Worm (Caenorhabditis elegans): ENCODE data around the gene chil-4.

Gene chil-4

ce11 chrII:9834921-9835320, 20.6 kb downstream of the chil-4 start, which contains the start of gene arrd-5:
arrd-5 (plus strand) TSS chrII:9835221.
- no peak for TF ChIP-seq aly-1 (tag; optimal IDR thresholded peaks at IDR 0.05)
- TF ChIP-seq tbx-11 (GFP tag; IDR thresholded peaks at IDR 0.05) = no peak
- TF ChIP-seq ceh-13 (GFP tag; optimal IDR thresholded peaks at IDR 0.05) = no peak
- no peak for TF ChIP-seq ets-7 (tag; optimal IDR thresholded peaks at IDR 0.05)
- no peak for TF ChIP-seq tbx-37 (GFP tag; conservative IDR thresholded peaks at IDR 0.05)
- no peak for TF ChIP-seq hmg-4 (GFP tag; optimal IDR thresholded peaks at IDR 0.05)
- TF ChIP-seq tra-4 (tag; optimal IDR thresholded peaks at IDR 0.05) = no peak
- TF ChIP-seq B0310.2 (tag; optimal IDR thresholded peaks at IDR 0.05) = no peak
- TF ChIP-seq hnd-1 (tag; optimal IDR thresholded peaks at IDR 0.05) = no peak
- TF ChIP-seq scrt-1 (GFP tag; IDR thresholded peaks at IDR 0.05) = no peak

ce11 chrII:9833855-9834254, 21.7 kb downstream of the chil-4 start, which contains the start of gene ZK938.3:
ZK938.3 (minus strand) TSS chrII:9833955.
- TF ChIP-seq tbx-37 (GFP tag; conservative IDR thresholded peaks at IDR 0.05) (no peak), ceh-36 (tag; optimal IDR thresholded peaks at IDR 0.05) (no peak), tra-4 (tag; optimal IDR thresholded peaks at IDR 0.05) (no peak), flt-1 (GFP tag; IDR thresholded peaks at IDR 0.05) (no peak), hnd-1 (tag; optimal IDR thresholded peaks at IDR 0.05) (no peak)

- no peak for TF ChIP-seq aly-1 (tag; optimal IDR thresholded peaks at IDR 0.05)
- no peak for TF ChIP-seq ceh-36 (tag; optimal IDR thresholded peaks at IDR 0.05)
- no peak for TF ChIP-seq hnd-1 (tag; optimal IDR thresholded peaks at IDR 0.05)
- no peak for TF ChIP-seq hmg-4 (GFP tag; optimal IDR thresholded peaks at IDR 0.05)
- TF ChIP-seq sea-1 (GFP tag; conservative IDR thresholded peaks at IDR 0.05) = no peak
- TF ChIP-seq tbx-11 (GFP tag; IDR thresholded peaks at IDR 0.05) = no peak
- TF ChIP-seq tra-4 (tag; optimal IDR thresholded peaks at IDR 0.05) = no peak
- TF ChIP-seq flt-1 (GFP tag; IDR thresholded peaks at IDR 0.05) = no peak
- TF ChIP-seq ets-7 (tag; optimal IDR thresholded peaks at IDR 0.05) = no peak
- TF ChIP-seq B0310.2 (tag; optimal IDR thresholded peaks at IDR 0.05) = no peak
- TF ChIP-seq F13C5.2 (tag; optimal IDR thresholded peaks at IDR 0.05) = no peak
- TF ChIP-seq tbx-37 (GFP tag; conservative IDR thresholded peaks at IDR 0.05) = no peak
- TF ChIP-seq pes-1 (GFP tag; IDR thresholded peaks at IDR 0.05) = no peak
- TF ChIP-seq scrt-1 (GFP tag; IDR thresholded peaks at IDR 0.05) = no peak
- no peak for TF ChIP-seq ceh-13 (GFP tag; optimal IDR thresholded peaks at IDR 0.05)
- no peak for TF ChIP-seq ama-1 (optimal IDR thresholded peaks at IDR 0.05)
- TF ChIP-seq hmbx-1 (tag; optimal IDR thresholded peaks at IDR 0.05) = no peak
Measured at ce11 chrII:9831033-9831432, 24.5 kb downstream of the chil-4 start, which contains the start of gene ZK938.12. ZK938.12 (plus strand) TSS chrII:9831333.

ce11 chrII:9829108-9829507, 26.4 kb downstream of the chil-4 start, which contains the start of gene ZK938.1:
ZK938.1 (plus strand) TSS chrII:9829408.
- TF ChIP-seq B0310.2 (tag; optimal IDR thresholded peaks at IDR 0.05) (no peak), flt-1 (GFP tag; IDR thresholded peaks at IDR 0.05) (no peak), ama-1 (optimal IDR thresholded peaks at IDR 0.05) (no peak), hmg-4 (GFP tag; optimal IDR thresholded peaks at IDR 0.05) (no peak), hnd-1 (tag; optimal IDR thresholded peaks at IDR 0.05) (no peak), aly-1 (tag; optimal IDR thresholded peaks at IDR 0.05) (no peak), F13C5.2 (tag; optimal IDR thresholded peaks at IDR 0.05) (no peak), ceh-36 (tag; optimal IDR thresholded peaks at IDR 0.05) (no peak), hmbx-1 (tag; optimal IDR thresholded peaks at IDR 0.05) (no peak), ceh-13 (GFP tag; optimal IDR thresholded peaks at IDR 0.05) (no peak), tbx-37 (GFP tag; conservative IDR thresholded peaks at IDR 0.05) (no peak), scrt-1 (GFP tag; IDR thresholded peaks at IDR 0.05) (no peak), tbx-11 (GFP tag; IDR thresholded peaks at IDR 0.05) (no peak), tra-4 (tag; optimal IDR thresholded peaks at IDR 0.05) (no peak), pes-1 (GFP tag; IDR thresholded peaks at IDR 0.05) (no peak), sea-1 (GFP tag; conservative IDR thresholded peaks at IDR 0.05) (no peak)

- TF ChIP-seq hnd-1 (tag; optimal IDR thresholded peaks at IDR 0.05) (no peak), scrt-1 (GFP tag; IDR thresholded peaks at IDR 0.05) (no peak), hmbx-1 (tag; optimal IDR thresholded peaks at IDR 0.05) (no peak), tbx-11 (GFP tag; IDR thresholded peaks at IDR 0.05) (no peak), tbx-37 (GFP tag; conservative IDR thresholded peaks at IDR 0.05) (no peak), ama-1 (optimal IDR thresholded peaks at IDR 0.05) (no peak), tra-4 (tag; optimal IDR thresholded peaks at IDR 0.05) (no peak), flt-1 (GFP tag; IDR thresholded peaks at IDR 0.05) (no peak), pes-1 (GFP tag; IDR thresholded peaks at IDR 0.05) (no peak), ceh-13 (GFP tag; optimal IDR thresholded peaks at IDR 0.05) (no peak), ets-7 (tag; optimal IDR thresholded peaks at IDR 0.05) (no peak), hmg-4 (GFP tag; optimal IDR thresholded peaks at IDR 0.05) (no peak), B0310.2 (tag; optimal IDR thresholded peaks at IDR 0.05) (no peak), sea-1 (GFP tag; conservative IDR thresholded peaks at IDR 0.05) (no peak), F13C5.2 (tag; optimal IDR thresholded peaks at IDR 0.05) (no peak)
Measured at ce11 chrII:9828502-9828901, 27.0 kb downstream of the chil-4 start.

- TF ChIP-seq tra-4 (tag; optimal IDR thresholded peaks at IDR 0.05) (no peak), ceh-13 (GFP tag; optimal IDR thresholded peaks at IDR 0.05) (no peak), tbx-37 (GFP tag; conservative IDR thresholded peaks at IDR 0.05) (no peak)
Measured at ce11 chrII:9827852-9828251, 27.7 kb downstream of the chil-4 start, which contains the start of gene eyg-1. eyg-1 (minus strand) TSS chrII:9827952.

ce11 chrII:9826946-9827345, 28.6 kb downstream of the chil-4 start:
- TF ChIP-seq tbx-11 (GFP tag; IDR thresholded peaks at IDR 0.05) (no peak), ets-7 (tag; optimal IDR thresholded peaks at IDR 0.05) (no peak), flt-1 (GFP tag; IDR thresholded peaks at IDR 0.05) (no peak), aly-1 (tag; optimal IDR thresholded peaks at IDR 0.05) (no peak), hnd-1 (tag; optimal IDR thresholded peaks at IDR 0.05) (no peak), tra-4 (tag; optimal IDR thresholded peaks at IDR 0.05) (no peak), hmg-4 (GFP tag; optimal IDR thresholded peaks at IDR 0.05) (no peak), scrt-1 (GFP tag; IDR thresholded peaks at IDR 0.05) (no peak), ama-1 (optimal IDR thresholded peaks at IDR 0.05) (no peak), pes-1 (GFP tag; IDR thresholded peaks at IDR 0.05) (no peak), F13C5.2 (tag; optimal IDR thresholded peaks at IDR 0.05) (no peak), sea-1 (GFP tag; conservative IDR thresholded peaks at IDR 0.05) (no peak), B0310.2 (tag; optimal IDR thresholded peaks at IDR 0.05) (no peak), ceh-36 (tag; optimal IDR thresholded peaks at IDR 0.05) (no peak), hmbx-1 (tag; optimal IDR thresholded peaks at IDR 0.05) (no peak)
